Worm (Caenorhabditis elegans) whole organism, late embryonic: ENCODE measurements around the gene spig-10.

Source experiments
- C08G9.2 ChIP-seq: sonication (generic microtip); optimal IDR thresholded peaks from 2 replicates; lab custom pipeline; 2016; ENCODE audit warnings: mild to moderate bottlenecking, missing genetic modification characterization, moderate library complexity, missing compliant biosample characterization
- F13H6.1 ChIP-seq: sonication (generic microtip); optimal IDR thresholded peaks from 2 replicates; lab custom pipeline; 2016; ENCODE audit warnings: missing genetic modification characterization, missing compliant biosample characterization
- K02D7.2 ChIP-seq: sonication (generic microtip); optimal IDR thresholded peaks from 2 replicates; lab custom pipeline; 2017; ENCODE audit warnings: mild to moderate bottlenecking, missing genetic modification characterization, missing compliant biosample characterization
- K09A11.1 ChIP-seq: sonication (generic microtip); optimal IDR thresholded peaks from 2 replicates; lab custom pipeline; 2017; ENCODE audit warnings: antibody characterized with exemption, mild to moderate bottlenecking, missing genetic modification characterization, missing compliant biosample characterization; ENCODE audit not compliant: insufficient read depth
- T23F11.4 ChIP-seq: fragments of 200-800 bp; sonication (Bioruptor generic); optimal IDR thresholded peaks from 2 replicates; lab custom pipeline; 2018; ENCODE audit warnings: mild to moderate bottlenecking, missing genetic modification characterization, missing compliant biosample characterization
- Y22D7AL.16 ChIP-seq: sonication (generic microtip); optimal IDR thresholded peaks from 2 replicates; lab custom pipeline; 2016; ENCODE audit warnings: missing genetic modification characterization, missing compliant biosample characterization
- ahr-1 ChIP-seq: sonication (generic microtip); optimal IDR thresholded peaks from 2 replicates; lab custom pipeline; 2016; ENCODE audit warnings: missing genetic modification characterization, missing compliant biosample characterization
- ama-1 ChIP-seq: fragments of 150-350 bp; optimal IDR thresholded peaks from 2 replicates; lab custom pipeline; 2014
- ceh-18 ChIP-seq: sonication (generic microtip); optimal IDR thresholded peaks from 2 replicates; lab custom pipeline; 2016; ENCODE audit warnings: missing genetic modification characterization, missing compliant biosample characterization
- ceh-2 ChIP-seq: sonication (generic microtip); optimal IDR thresholded peaks from 2 replicates; lab custom pipeline; 2016; ENCODE audit warnings: missing genotype, missing genetic modification characterization, missing compliant biosample characterization
- ceh-22 ChIP-seq: sonication (generic microtip); optimal IDR thresholded peaks from 2 replicates; lab custom pipeline; 2017; ENCODE audit warnings: missing biosample characterization, missing genetic modification characterization
- ceh-24 ChIP-seq: sonication (generic microtip); optimal IDR thresholded peaks from 2 replicates; lab custom pipeline; 2016; ENCODE audit warnings: mild to moderate bottlenecking, missing genetic modification characterization, missing compliant biosample characterization
- ceh-30 ChIP-seq: fragments of 150-350 bp; optimal IDR thresholded peaks from 2 replicates; lab custom pipeline; 2014; ENCODE audit warnings: missing biosample characterization, missing genetic modification characterization
- ceh-6 ChIP-seq: fragments of 200-800 bp; sonication (Bioruptor generic); optimal IDR thresholded peaks from 2 replicates; lab custom pipeline; 2018; ENCODE audit warnings: mild to moderate bottlenecking, missing genetic modification characterization, missing compliant biosample characterization
- che-1 ChIP-seq: sonication (generic microtip); optimal IDR thresholded peaks from 2 replicates; lab custom pipeline; 2016; ENCODE audit warnings: mild to moderate bottlenecking, missing genetic modification characterization, missing compliant biosample characterization
- ets-4 ChIP-seq: sonication (generic microtip); optimal IDR thresholded peaks from 2 replicates; lab custom pipeline; 2016; ENCODE audit warnings: missing genetic modification characterization, missing compliant biosample characterization
- fkh-10 ChIP-seq: fragments of 150-350 bp; optimal IDR thresholded peaks from 2 replicates; lab custom pipeline; 2014; ENCODE audit warnings: missing biosample characterization, missing genetic modification reagents, missing genetic modification characterization
- fkh-6 ChIP-seq: sonication (generic microtip); optimal IDR thresholded peaks from 2 replicates; lab custom pipeline; 2016; ENCODE audit warnings: missing genetic modification characterization, missing compliant biosample characterization
- gmeb-2 ChIP-seq: sonication (generic microtip); optimal IDR thresholded peaks from 2 replicates; lab custom pipeline; 2016; ENCODE audit warnings: missing genetic modification characterization, inconsistent platforms, missing compliant biosample characterization
- hlh-13 ChIP-seq: fragments of 200-800 bp; sonication (Bioruptor generic); optimal IDR thresholded peaks from 2 replicates; lab custom pipeline; 2018; ENCODE audit warnings: mild to moderate bottlenecking, missing genetic modification characterization, missing compliant biosample characterization
- hlh-6 ChIP-seq: sonication (generic microtip); optimal IDR thresholded peaks from 2 replicates; lab custom pipeline; 2016; ENCODE audit warnings: missing genotype, missing genetic modification characterization, missing compliant biosample characterization
- lin-11 ChIP-seq: fragments of 200-800 bp; sonication (Bioruptor generic); optimal IDR thresholded peaks from 2 replicates; lab custom pipeline; 2018; ENCODE audit warnings: mild to moderate bottlenecking, missing genetic modification characterization, missing compliant biosample characterization
- mec-3 ChIP-seq: sonication (generic microtip); optimal IDR thresholded peaks from 2 replicates; lab custom pipeline; 2016; ENCODE audit warnings: borderline replicate concordance, missing genetic modification characterization, missing compliant biosample characterization
- nhr-11 ChIP-seq: fragments of 150-350 bp; optimal IDR thresholded peaks from 2 replicates; lab custom pipeline; 2014; ENCODE audit warnings: missing biosample characterization, missing genetic modification characterization
- odd-2 ChIP-seq: sonication (generic microtip); optimal IDR thresholded peaks from 2 replicates; lab custom pipeline; 2017; ENCODE audit warnings: antibody characterized with exemption, mild to moderate bottlenecking, missing genetic modification characterization, missing compliant biosample characterization
- pax-1 ChIP-seq: fragments of 150-350 bp; optimal IDR thresholded peaks from 2 replicates; lab custom pipeline; 2014; ENCODE audit warnings: missing biosample characterization, missing genetic modification characterization
- pha-4 ChIP-seq: fragments of 150-350 bp; optimal IDR thresholded peaks from 2 replicates; lab custom pipeline; 2018; ENCODE audit warnings: missing biosample characterization, missing genetic modification reagents, missing genetic modification characterization
- pqm-1 ChIP-seq: sonication (generic microtip); optimal IDR thresholded peaks from 2 replicates; lab custom pipeline; 2016; ENCODE audit warnings: missing genetic modification characterization, missing compliant biosample characterization
- ref-2 ChIP-seq: sonication (generic microtip); optimal IDR thresholded peaks from 2 replicates; lab custom pipeline; 2016; ENCODE audit warnings: missing genetic modification characterization, missing compliant biosample characterization
- sdc-2 ChIP-seq: sonication (generic microtip); optimal IDR thresholded peaks from 2 replicates; lab custom pipeline; 2016; ENCODE audit warnings: missing genotype, missing genetic modification characterization, missing compliant biosample characterization
- syd-9 ChIP-seq: sonication (generic microtip); optimal IDR thresholded peaks from 2 replicates; lab custom pipeline; 2016; ENCODE audit warnings: mild to moderate bottlenecking, missing genetic modification characterization, moderate library complexity, missing compliant biosample characterization
- tbx-7 ChIP-seq: sonication (generic microtip); optimal IDR thresholded peaks from 2 replicates; lab custom pipeline; 2016; ENCODE audit warnings: missing genotype, missing genetic modification characterization, missing compliant biosample characterization
- ttx-3 ChIP-seq: sonication (generic microtip); optimal IDR thresholded peaks from 2 replicates; lab custom pipeline; 2016; ENCODE audit warnings: missing genetic modification reagents, missing genetic modification characterization, missing compliant biosample characterization
- unc-3 ChIP-seq, 2 experiments: fragments of 200-800 bp in 1 of 2; sonication (Bioruptor generic) in 1 of 2; sonication (generic microtip) in 1 of 2; conservative IDR thresholded peaks in 1 of 2; optimal IDR thresholded peaks in 1 of 2; 2 replicates each; pipeline versions ENCODE4 v1.3.6 to Lab custom; 2016 to 2022; ENCODE audit warnings: missing compliant biosample characterization in 2 of 2, missing genetic modification characterization in 2 of 2, missing genetic modification reagents in 1 of 2
- unc-42 ChIP-seq: sonication (generic microtip); optimal IDR thresholded peaks from 2 replicates; lab custom pipeline; 2016; ENCODE audit warnings: missing genotype, missing genetic modification characterization, missing compliant biosample characterization
- ztf-16 ChIP-seq: sonication (generic microtip); optimal IDR thresholded peaks from 2 replicates; lab custom pipeline; 2017; ENCODE audit warnings: missing genetic modification characterization, missing compliant biosample characterization

Gene spig-10

ce11 chrV:7012617-7013016, 6.6 kb downstream of the spig-10 start, which contains the start of gene srw-127:
Gene srw-127 (plus strand): TSS chrV:7012917.
- TF ChIP-seq K02D7.2 (no peak), ceh-30 (tag; lab: Kevin White, UChicago) (no peak), odd-2 (tag; lab: Kevin White, UChicago) (no peak), mec-3 (no peak), hlh-6 (tag; lab: Kevin White, UChicago) (no peak), pha-4 (tag; lab: Kevin White, UChicago) (no peak), pqm-1 (tag; lab: Kevin White, UChicago) (no peak), T23F11.4 (GFP tag; lab: Kevin White, UChicago) (no peak), lin-11 (tag; lab: Kevin White, UChicago) (no peak), che-1 (tag; lab: Kevin White, UChicago) (no peak), ttx-3 (tag; lab: Kevin White, UChicago) (no peak), ama-1 (lab: Kevin White, UChicago) (no peak), Y22D7AL.16 (tag; lab: Kevin White, UChicago) (no peak), ahr-1 (tag; lab: Kevin White, UChicago) (no peak), ceh-22 (tag; lab: Kevin White, UChicago) (no peak), K09A11.1 (tag; lab: Kevin White, UChicago) (no peak), nhr-11 (tag; lab: Kevin White, UChicago) (no peak), ets-4 (no peak), gmeb-2 (no peak)

ce11 chrV:7015872-7016271, 9.8 kb downstream of the spig-10 start, which contains the start of gene C33G8.13:
Gene C33G8.13 (minus strand): TSS chrV:7015972.
- TF ChIP-seq ceh-2 (no peak), C08G9.2 (tag; lab: Kevin White, UChicago) (no peak), odd-2 (tag; lab: Kevin White, UChicago) (no peak), fkh-10 (GFP tag; lab: Kevin White, UChicago) (no peak), ceh-18 (tag; lab: Kevin White, UChicago) (no peak), nhr-11 (tag; lab: Kevin White, UChicago) (no peak), syd-9 (tag; lab: Kevin White, UChicago) (no peak), ceh-24 (tag; lab: Kevin White, UChicago) (no peak), ztf-16 (tag; lab: Kevin White, UChicago) (no peak), fkh-6 (tag; lab: Kevin White, UChicago) (no peak), hlh-13 (no peak), ceh-6 (GFP tag; lab: Kevin White, UChicago) (no peak), ceh-30 (tag; lab: Kevin White, UChicago) (no peak), hlh-6 (tag; lab: Kevin White, UChicago) (no peak), Y22D7AL.16 (tag; lab: Kevin White, UChicago) (no peak)

ce11 chrV:7017059-7017458, 11.0 kb downstream of the spig-10 start, which contains the start of gene srsx-32:
Gene srsx-32 (plus strand): TSS chrV:7017359.
- TF ChIP-seq ceh-22 (tag; lab: Kevin White, UChicago) (no peak), Y22D7AL.16 (tag; lab: Kevin White, UChicago) (no peak), unc-42 (tag; lab: Kevin White, UChicago) (no peak), gmeb-2 (no peak), F13H6.1 (tag; lab: Kevin White, UChicago) (no peak), ceh-24 (tag; lab: Kevin White, UChicago) (no peak), nhr-11 (tag; lab: Kevin White, UChicago) (no peak), mec-3 (no peak), sdc-2 (tag; lab: Kevin White, UChicago) (no peak), K02D7.2 (no peak), unc-3 (GFP tag; conservative IDR thresholded peaks at IDR 0.05; lab: Robert Waterston, UW) (no peak), unc-3 (tag; optimal IDR thresholded peaks at IDR 0.05; lab: Kevin White, UChicago) (no peak), ceh-6 (GFP tag; lab: Kevin White, UChicago) (no peak), ref-2 (no peak), tbx-7 (tag; lab: Kevin White, UChicago) (no peak), fkh-10 (GFP tag; lab: Kevin White, UChicago) (no peak), hlh-13 (no peak), pax-1 (no peak)
